Fruit fly (Drosophila melanogaster): Measurements from ENCODE around the gene CG9231.

DNA sequence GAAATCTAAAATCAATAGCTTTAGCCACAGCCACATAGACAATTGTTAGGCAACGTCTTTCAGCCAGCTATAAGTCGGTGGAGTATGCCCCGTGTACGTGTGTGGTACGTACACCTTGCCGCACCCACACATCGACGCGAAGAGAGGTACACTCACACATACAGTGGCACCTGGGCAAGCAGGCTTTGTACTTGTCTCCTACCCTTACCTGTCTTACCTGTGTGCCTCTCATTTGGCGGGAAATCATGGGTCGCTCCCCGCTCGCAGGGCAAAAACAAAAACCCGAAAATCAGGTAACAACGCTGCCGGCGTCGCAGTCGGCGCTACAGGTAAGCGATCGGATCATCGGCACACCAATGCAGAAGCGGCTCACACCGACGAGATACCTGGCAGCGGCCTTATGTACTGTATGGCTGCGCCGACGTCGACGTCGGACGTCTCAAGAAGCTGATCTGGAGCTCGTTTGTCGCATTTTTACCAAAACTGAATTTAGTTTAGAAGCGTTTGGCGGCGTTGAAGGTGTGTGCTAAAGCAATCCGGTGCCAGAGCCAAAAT is 23.6 kb downstream of the CG9231 start:
- no peak for TF ChIP-seq D1 (tag; optimal IDR thresholded peaks at IDR 0.05)
- no peak for TF ChIP-seq CG15710 (tag; optimal IDR thresholded peaks at IDR 0.05)
- TF ChIP-seq gl (tag; optimal IDR thresholded peaks at IDR 0.05), result no peak
- TF ChIP-seq CG9948 (tag; optimal IDR thresholded peaks at IDR 0.05), result no peak
- no peak for TF ChIP-seq CG8301 (tag; optimal IDR thresholded peaks at IDR 0.05)
- no peak for TF ChIP-seq CG10348 (GFP tag; IDR thresholded peaks at IDR 0.05)
- no peak for TF ChIP-seq Pif1B (GFP tag; optimal IDR thresholded peaks at IDR 0.05)
- no peak for TF ChIP-seq CG8159 (tag; optimal IDR thresholded peaks at IDR 0.05)
